Worm (Caenorhabditis elegans) whole organism, young adult: ENCODE data around the gene dsl-3.

Experiments
- B0019.2 ChIP-seq: fragments of 200-800 bp; sonication (Bioruptor generic); conservative IDR thresholded peaks from 2 replicates; pipeline ENCODE4 v1.3.6; 2022; ENCODE audit warnings: missing genetic modification reagents, missing genetic modification characterization, missing compliant biosample characterization
- B0261.1 ChIP-seq: sonication (generic microtip); optimal IDR thresholded peaks from 2 replicates; lab custom pipeline; 2016; ENCODE audit warnings: mild to moderate bottlenecking, missing genetic modification characterization, moderate library complexity, missing compliant biosample characterization
- C06A6.2 ChIP-seq: fragments of 200-800 bp; sonication (Bioruptor generic); conservative IDR thresholded peaks from 2 replicates; pipeline ENCODE4 v1.3.6; 2022; ENCODE audit warnings: missing genetic modification characterization, missing compliant biosample characterization
- C17E4.6 ChIP-seq: fragments of 200-800 bp; sonication (Bioruptor generic); IDR thresholded peaks from 2 replicates; pipeline ENCODE4 v1.3.6; 2022; ENCODE audit warnings: missing genetic modification reagents, missing genetic modification characterization, missing compliant biosample characterization
- F10E7.11 ChIP-seq: sonication (generic microtip); optimal IDR thresholded peaks from 2 replicates; lab custom pipeline; 2017; ENCODE audit warnings: mild to moderate bottlenecking, missing genetic modification characterization, moderate library complexity, missing compliant biosample characterization
- F33H1.4 ChIP-seq: fragments of 200-800 bp; sonication (Bioruptor generic); IDR thresholded peaks from 2 replicates; pipeline ENCODE4 v1.3.6; 2022; ENCODE audit warnings: missing genetic modification reagents, missing genetic modification characterization, missing compliant biosample characterization
- F57A8.1 ChIP-seq: fragments of 200-800 bp; sonication (Bioruptor generic); optimal IDR thresholded peaks from 2 replicates; lab custom pipeline; 2018; ENCODE audit warnings: mild to moderate bottlenecking, missing genetic modification characterization, moderate library complexity, missing compliant biosample characterization
- F57C9.4 ChIP-seq: sonication (generic microtip); optimal IDR thresholded peaks from 2 replicates; lab custom pipeline; 2017; ENCODE audit warnings: mild to moderate bottlenecking, missing genetic modification characterization, missing compliant biosample characterization
- ZK185.1 ChIP-seq: sonication (generic microtip); optimal IDR thresholded peaks from 2 replicates; lab custom pipeline; 2016; ENCODE audit warnings: mild to moderate bottlenecking, missing genetic modification characterization, missing compliant biosample characterization; ENCODE audit not compliant: poor library complexity, severe bottlenecking
- aptf-2 ChIP-seq: fragments of 200-800 bp; sonication (Bioruptor generic); conservative IDR thresholded peaks from 2 replicates; pipeline ENCODE4 v1.3.6; 2022; ENCODE audit warnings: missing genetic modification reagents, missing genetic modification characterization, missing compliant biosample characterization
- aptf-3 ChIP-seq: fragments of 200-800 bp; sonication (Bioruptor generic); IDR thresholded peaks from 2 replicates; pipeline ENCODE4 v1.3.6; 2022; ENCODE audit warnings: missing genetic modification characterization, missing compliant biosample characterization
- athp-1 ChIP-seq: sonication (generic microtip); optimal IDR thresholded peaks from 2 replicates; lab custom pipeline; 2017; ENCODE audit warnings: mild to moderate bottlenecking, missing genetic modification characterization, missing compliant biosample characterization
- bed-1 ChIP-seq: fragments of 200-800 bp; sonication (Bioruptor generic); IDR thresholded peaks from 2 replicates; pipeline ENCODE4 v1.3.6; 2022; ENCODE audit warnings: missing genetic modification reagents, missing genetic modification characterization, missing compliant biosample characterization
- ceh-100 ChIP-seq: fragments of 200-800 bp; sonication (Bioruptor generic); IDR thresholded peaks from 2 replicates; pipeline ENCODE4 v1.3.6; 2022; ENCODE audit warnings: missing genetic modification reagents, missing genetic modification characterization, missing compliant biosample characterization
- ceh-58 ChIP-seq: fragments of 200-800 bp; sonication (Bioruptor generic); IDR thresholded peaks from 2 replicates; pipeline ENCODE4 v1.3.6; 2022; ENCODE audit warnings: missing genetic modification characterization, missing compliant biosample characterization
- ceh-79 ChIP-seq: sonication (generic microtip); optimal IDR thresholded peaks from 2 replicates; lab custom pipeline; 2017; ENCODE audit warnings: mild to moderate bottlenecking, missing genetic modification characterization, missing compliant biosample characterization
- ceh-91 ChIP-seq: fragments of 200-800 bp; sonication (Bioruptor generic); IDR thresholded peaks from 2 replicates; pipeline ENCODE4 v1.3.6; 2022; ENCODE audit warnings: missing genetic modification reagents, missing genetic modification characterization, missing compliant biosample characterization
- chd-7 ChIP-seq: sonication (generic microtip); optimal IDR thresholded peaks from 2 replicates; lab custom pipeline; 2016; ENCODE audit warnings: mild to moderate bottlenecking, missing genetic modification characterization, moderate library complexity, missing compliant biosample characterization
- dox-1 ChIP-seq: fragments of 200-800 bp; sonication (Bioruptor generic); IDR thresholded peaks from 2 replicates; pipeline ENCODE4 v1.3.6; 2022; ENCODE audit warnings: missing genetic modification reagents, missing genetic modification characterization, missing compliant biosample characterization
- egl-18 ChIP-seq: fragments of 200-800 bp; sonication (Bioruptor generic); IDR thresholded peaks from 2 replicates; pipeline ENCODE4 v1.3.6; 2022; ENCODE audit warnings: missing genetic modification reagents, missing genetic modification characterization, missing compliant biosample characterization
- fkh-3 ChIP-seq: sonication (generic microtip); optimal IDR thresholded peaks from 2 replicates; lab custom pipeline; 2016; ENCODE audit warnings: mild to moderate bottlenecking, missing genetic modification characterization, missing compliant biosample characterization
- let-526 ChIP-seq: fragments of 200-800 bp; sonication (Bioruptor generic); IDR thresholded peaks from 2 replicates; pipeline ENCODE4 v1.3.6; 2022; ENCODE audit warnings: missing genetic modification reagents, missing genetic modification characterization, missing compliant biosample characterization
- lin-26 ChIP-seq: fragments of 200-800 bp; sonication (Bioruptor generic); IDR thresholded peaks from 2 replicates; pipeline ENCODE4 v1.3.6; 2022; ENCODE audit warnings: missing genetic modification reagents, missing genetic modification characterization, missing compliant biosample characterization
- lin-35 ChIP-seq, 3 experiments: fragments of 150-350 bp in 2 of 3; sonication (generic microtip) in 1 of 3; optimal IDR thresholded peaks; 2 replicates each; lab custom pipeline; 2014 to 2018; ENCODE audit warnings: missing biosample characterization in 3 of 3, missing genetic modification characterization in 3 of 3, missing genetic modification reagents in 3 of 3
- lir-1 ChIP-seq: fragments of 200-800 bp; sonication (Bioruptor generic); conservative IDR thresholded peaks from 2 replicates; pipeline ENCODE4 v1.3.6; 2022; ENCODE audit warnings: missing genetic modification reagents, missing genetic modification characterization, missing compliant biosample characterization
- lsy-27 ChIP-seq: sonication (generic microtip); optimal IDR thresholded peaks from 2 replicates; lab custom pipeline; 2017; ENCODE audit warnings: missing genetic modification characterization, mild to moderate bottlenecking, missing compliant biosample characterization, antibody characterized with exemption, missing genotype, borderline replicate concordance; ENCODE audit not compliant: insufficient read depth
- madf-6 ChIP-seq: fragments of 200-800 bp; sonication (Bioruptor generic); IDR thresholded peaks from 2 replicates; pipeline ENCODE4 v1.3.6; 2022; ENCODE audit warnings: missing genetic modification reagents, missing genetic modification characterization, missing compliant biosample characterization
- mcd-1 ChIP-seq: fragments of 200-800 bp; sonication (Bioruptor generic); IDR thresholded peaks from 2 replicates; pipeline ENCODE4 v1.3.6; 2022; ENCODE audit warnings: missing genetic modification reagents, missing genetic modification characterization, missing compliant biosample characterization
- mxl-1 ChIP-seq: sonication (generic microtip); optimal IDR thresholded peaks from 2 replicates; lab custom pipeline; 2016; ENCODE audit warnings: missing genetic modification characterization, missing compliant biosample characterization
- nfyb-1 ChIP-seq: fragments of 200-800 bp; sonication (Bioruptor generic); IDR thresholded peaks from 2 replicates; pipeline ENCODE4 v1.3.6; 2022; ENCODE audit warnings: missing genetic modification reagents, missing genetic modification characterization, missing compliant biosample characterization
- nhr-27 ChIP-seq: fragments of 200-800 bp; sonication (Bioruptor generic); optimal IDR thresholded peaks from 2 replicates; lab custom pipeline; 2018; ENCODE audit warnings: mild to moderate bottlenecking, missing genetic modification characterization, moderate library complexity, missing compliant biosample characterization
- pha-4 ChIP-seq: fragments of 150-350 bp; sonication (generic microtip); optimal IDR thresholded peaks from 2 replicates; lab custom pipeline; 2014; ENCODE audit warnings: missing biosample characterization, missing genetic modification reagents, missing genetic modification characterization
- rec-8 ChIP-seq, 2 experiments: sonication (generic microtip); optimal IDR thresholded peaks; 2 replicates each; lab custom pipeline; 2016; ENCODE audit warnings: mild to moderate bottlenecking in 2 of 2, missing genetic modification characterization in 2 of 2, missing genetic modification reagents in 2 of 2, missing genotype in 2 of 2, missing biosample characterization in 1 of 2, missing compliant biosample characterization in 1 of 2, moderate library complexity in 1 of 2
- rpc-1 ChIP-seq, 2 experiments: fragments of 150-350 bp in 1 of 2; sonication (generic microtip) in 1 of 2; optimal IDR thresholded peaks; 2 replicates each; lab custom pipeline; 2014 to 2018; ENCODE audit warnings: missing biosample characterization in 1 of 2, missing genetic modification characterization in 1 of 2, missing genetic modification reagents in 1 of 2, missing genotype in 1 of 2
- sdz-38 ChIP-seq: sonication (generic microtip); optimal IDR thresholded peaks from 2 replicates; lab custom pipeline; 2016; ENCODE audit warnings: missing genotype, missing genetic modification characterization, missing compliant biosample characterization
- snpc-1.1 ChIP-seq: sonication (generic microtip); optimal IDR thresholded peaks from 2 replicates; lab custom pipeline; 2017; ENCODE audit warnings: missing genetic modification characterization, mild to moderate bottlenecking, missing compliant biosample characterization, antibody characterized with exemption, moderate library complexity, missing genotype, missing genetic modification reagents; ENCODE audit not compliant: insufficient read depth
- snpc-3.4 ChIP-seq: sonication (generic microtip); optimal IDR thresholded peaks from 2 replicates; lab custom pipeline; 2017; ENCODE audit warnings: missing genetic modification characterization, mild to moderate bottlenecking, missing compliant biosample characterization, antibody characterized with exemption, moderate library complexity, missing genotype, missing genetic modification reagents
- somi-1 ChIP-seq: fragments of 200-800 bp; sonication (Bioruptor generic); optimal IDR thresholded peaks from 2 replicates; lab custom pipeline; 2018; ENCODE audit warnings: mild to moderate bottlenecking, missing genetic modification characterization, missing compliant biosample characterization
- sptf-2 ChIP-seq: fragments of 200-800 bp; sonication (Bioruptor generic); optimal IDR thresholded peaks from 2 replicates; lab custom pipeline; 2018; ENCODE audit warnings: mild to moderate bottlenecking, missing genetic modification characterization, missing compliant biosample characterization
- tbp1 ChIP-seq: fragments of 200-800 bp; sonication (Bioruptor generic); optimal IDR thresholded peaks from 2 replicates; lab custom pipeline; 2018; ENCODE audit warnings: mild to moderate bottlenecking, missing genetic modification characterization, missing compliant biosample characterization
- tbx-9 ChIP-seq: sonication (generic microtip); optimal IDR thresholded peaks from 2 replicates; lab custom pipeline; 2016; ENCODE audit warnings: borderline replicate concordance, missing genetic modification characterization, inconsistent platforms, missing compliant biosample characterization
- xnd-1 ChIP-seq: sonication (generic microtip); optimal IDR thresholded peaks from 2 replicates; lab custom pipeline; 2016; ENCODE audit warnings: missing genotype, missing genetic modification reagents, missing genetic modification characterization, missing compliant biosample characterization
- zim-3 ChIP-seq: sonication (generic microtip); optimal IDR thresholded peaks from 2 replicates; lab custom pipeline; 2017; ENCODE audit warnings: mild to moderate bottlenecking, missing genetic modification characterization, moderate library complexity, missing compliant biosample characterization

dsl-3 gene

ce11 chrIV:1567577-1567976, 42.5 kb upstream of the dsl-3 start:
- TF ChIP-seq madf-6: peak; percentile 27; the same call in 1 of the 2 replicates
- no peak for TF ChIP-seq ceh-91 (GFP tag; lab: Robert Waterston, UW)
- peak; percentile 92 for TF ChIP-seq nfyb-1 (GFP tag; lab: Robert Waterston, UW)

ce11 chrIV:1576731-1577130, 33.3 kb upstream of the dsl-3 start, which contains the start of gene Y41D4B.14:
Gene Y41D4B.14 (plus strand): TSS chrIV:1577031.
- no peak for TF ChIP-seq F33H1.4 (GFP tag; lab: Robert Waterston, UW)
- no peak for TF ChIP-seq aptf-3 (GFP tag; lab: Robert Waterston, UW)
- no peak for TF ChIP-seq ceh-58 (GFP tag; lab: Robert Waterston, UW)
- no peak for TF ChIP-seq rec-8 (tag; optimal IDR thresholded peaks at IDR 0.05; lab: Kevin White, UChicago)
- no peak for TF ChIP-seq athp-1 (tag; lab: Kevin White, UChicago)
- no peak for TF ChIP-seq aptf-2 (GFP tag; lab: Robert Waterston, UW)
- TF ChIP-seq C17E4.6: no peak
- TF ChIP-seq ceh-79 (tag; lab: Kevin White, UChicago): no peak

- TF ChIP-seq ZK185.1 (tag; lab: Kevin White, UChicago): peak; percentile 90
- TF ChIP-seq aptf-2 (GFP tag; lab: Robert Waterston, UW): peak; percentile 75; the same call in 1 of the 2 replicates
- peak; percentile 38 for TF ChIP-seq snpc-1.1 (tag; lab: Kevin White, UChicago)
- peak; percentile 70 for TF ChIP-seq tbp1
- TF ChIP-seq lir-1 (GFP tag; lab: Robert Waterston, UW): no peak; the same call in 1 of the 2 replicates
- peak; percentile 48 for TF ChIP-seq F10E7.11 (tag; lab: Kevin White, UChicago)
- TF ChIP-seq C06A6.2 (GFP tag; lab: Robert Waterston, UW): peak; percentile 92
- no peak for TF ChIP-seq ceh-58 (GFP tag; lab: Robert Waterston, UW)
- TF ChIP-seq somi-1 (GFP tag; lab: Kevin White, UChicago): peak; percentile 14
- peak; percentile 65 for TF ChIP-seq chd-7 (tag; lab: Kevin White, UChicago)
- TF ChIP-seq bed-1: no peak
- TF ChIP-seq sptf-2 (GFP tag; lab: Kevin White, UChicago): peak; percentile 18
- peak; percentile 12 for TF ChIP-seq B0261.1
- no peak for TF ChIP-seq F57C9.4
- no peak for TF ChIP-seq nhr-27 (tag; lab: Kevin White, UChicago)
- no peak for TF ChIP-seq fkh-3 (tag; lab: Kevin White, UChicago)
- no peak for TF ChIP-seq sdz-38 (tag; lab: Kevin White, UChicago)
- TF ChIP-seq lsy-27 (tag; lab: Kevin White, UChicago): no peak
- TF ChIP-seq tbx-9 (tag; lab: Kevin White, UChicago): no peak
- TF ChIP-seq let-526 (GFP tag; lab: Robert Waterston, UW): no peak
- 0 out of 2 replicates have a peak, but pooled peaks have one; percentile 25 for TF ChIP-seq B0019.2
- TF ChIP-seq lin-35 (GFP tag; optimal IDR thresholded peaks at IDR 0.05; lab: Kevin White, UChicago): peak in 2 of 3 experiments; percentile 5 to 73
- TF ChIP-seq pha-4 (tag; lab: Kevin White, UChicago): peak; percentile 62
- TF ChIP-seq lin-26 (GFP tag; lab: Robert Waterston, UW): peak; percentile 57; the same call in 1 of the 2 replicates
- TF ChIP-seq madf-6: peak; percentile 92
- TF ChIP-seq ceh-100 (GFP tag; lab: Robert Waterston, UW): peak; percentile 89
- TF ChIP-seq snpc-3.4 (tag; lab: Kevin White, UChicago): peak; percentile 58
- peak; percentile 42 for TF ChIP-seq rpc-1 (optimal IDR thresholded peaks at IDR 0.05; lab: Kevin White, UChicago)
- TF ChIP-seq rpc-1 (tag; optimal IDR thresholded peaks at IDR 0.05; lab: Kevin White, UChicago): no peak
- TF ChIP-seq dox-1 (GFP tag; lab: Robert Waterston, UW): peak; percentile 96
- TF ChIP-seq zim-3 (tag; lab: Kevin White, UChicago): peak; percentile 54
- no peak for TF ChIP-seq mxl-1
- TF ChIP-seq mcd-1: peak; percentile 90
- peak; percentile 74 for TF ChIP-seq xnd-1 (tag; lab: Kevin White, UChicago)
- TF ChIP-seq F57A8.1 (GFP tag; lab: Kevin White, UChicago): no peak
- TF ChIP-seq egl-18 (GFP tag; lab: Robert Waterston, UW): 0 out of 2 replicates have a peak, but pooled peaks have one; percentile 39
Measured at ce11 chrIV:1595802-1596201, 14.3 kb upstream of the dsl-3 start, which contains the start of gene npp-8. Gene npp-8 (minus strand): TSS chrIV:1595824.
